Worm (Caenorhabditis elegans) whole organism, young adult: ENCODE data around the gene rps-21.

Source experiments
- B0336.3 ChIP-seq: fragments of 200-800 bp; sonication (Bioruptor generic); IDR thresholded peaks from 2 replicates; pipeline ENCODE4 v1.3.6; 2022; ENCODE audit warnings: missing genetic modification characterization, missing compliant biosample characterization
- D2030.7 ChIP-seq: fragments of 200-800 bp; sonication (Bioruptor generic); IDR thresholded peaks from 2 replicates; pipeline ENCODE4 v1.3.6; 2022; ENCODE audit warnings: missing genetic modification reagents, missing genetic modification characterization, missing compliant biosample characterization
- F22D6.2 ChIP-seq: sonication (generic microtip); optimal IDR thresholded peaks from 2 replicates; lab custom pipeline; 2016; ENCODE audit warnings: mild to moderate bottlenecking, missing genetic modification characterization, missing compliant biosample characterization
- F23B12.7 ChIP-seq: sonication (generic microtip); optimal IDR thresholded peaks from 2 replicates; lab custom pipeline; 2017; ENCODE audit warnings: missing genetic modification characterization, mild to moderate bottlenecking, missing compliant biosample characterization, antibody characterized with exemption, moderate library complexity; ENCODE audit not compliant: insufficient read depth
- F33H1.4 ChIP-seq: fragments of 200-800 bp; sonication (Bioruptor generic); IDR thresholded peaks from 2 replicates; pipeline ENCODE4 v1.3.6; 2022; ENCODE audit warnings: missing genetic modification reagents, missing genetic modification characterization, missing compliant biosample characterization
- F39B2.1 ChIP-seq: fragments of 200-800 bp; sonication (Bioruptor generic); IDR thresholded peaks from 2 replicates; pipeline ENCODE4 v1.3.6; 2022; ENCODE audit warnings: missing genetic modification reagents, missing genetic modification characterization, missing compliant biosample characterization
- F49E8.2 ChIP-seq: sonication (generic microtip); optimal IDR thresholded peaks from 3 replicates; lab custom pipeline; 2017; ENCODE audit warnings: missing genetic modification characterization, mild to moderate bottlenecking, missing compliant biosample characterization, antibody characterized with exemption, moderate library complexity; ENCODE audit not compliant: insufficient read depth
- F52B5.7 ChIP-seq: sonication (generic microtip); optimal IDR thresholded peaks from 2 replicates; lab custom pipeline; 2016; ENCODE audit warnings: mild to moderate bottlenecking, missing genetic modification characterization, missing compliant biosample characterization
- F57C9.4 ChIP-seq: sonication (generic microtip); optimal IDR thresholded peaks from 2 replicates; lab custom pipeline; 2017; ENCODE audit warnings: mild to moderate bottlenecking, missing genetic modification characterization, missing compliant biosample characterization
- Y53F4B.3 ChIP-seq: fragments of 200-800 bp; sonication (Bioruptor generic); IDR thresholded peaks from 2 replicates; pipeline ENCODE4 v1.3.6; 2022; ENCODE audit warnings: missing genetic modification reagents, missing genetic modification characterization, missing compliant biosample characterization
- Y56A3A.18 ChIP-seq: fragments of 200-800 bp; sonication (Bioruptor generic); IDR thresholded peaks from 2 replicates; pipeline ENCODE4 v1.3.6; 2022; ENCODE audit warnings: missing genetic modification reagents, missing genetic modification characterization, missing compliant biosample characterization
- Y67H2A.10 ChIP-seq: fragments of 200-800 bp; sonication (Bioruptor generic); conservative IDR thresholded peaks from 2 replicates; pipeline ENCODE4 v1.3.6; 2022; ENCODE audit warnings: missing genetic modification reagents, missing genetic modification characterization, missing compliant biosample characterization
- Y95B8A.8 ChIP-seq: fragments of 200-800 bp; sonication (Bioruptor generic); IDR thresholded peaks from 2 replicates; pipeline ENCODE4 v1.3.6; 2022; ENCODE audit warnings: missing genetic modification reagents, missing genetic modification characterization, missing compliant biosample characterization
- aptf-3 ChIP-seq: fragments of 200-800 bp; sonication (Bioruptor generic); IDR thresholded peaks from 2 replicates; pipeline ENCODE4 v1.3.6; 2022; ENCODE audit warnings: missing genetic modification characterization, missing compliant biosample characterization
- bed-2 ChIP-seq: fragments of 200-800 bp; sonication (Bioruptor generic); IDR thresholded peaks from 2 replicates; pipeline ENCODE4 v1.3.6; 2022; ENCODE audit warnings: missing genetic modification reagents, missing genetic modification characterization, missing compliant biosample characterization
- cebp-1 ChIP-seq, 2 experiments: fragments of 200-800 bp in 1 of 2; sonication (Bioruptor generic) in 1 of 2; sonication (generic microtip) in 1 of 2; IDR thresholded peaks in 1 of 2; optimal IDR thresholded peaks in 1 of 2; 2 replicates each; pipeline versions ENCODE4 v1.3.6 to Lab custom; 2017 to 2022; ENCODE audit warnings: missing compliant biosample characterization in 2 of 2, missing genetic modification characterization in 2 of 2, mild to moderate bottlenecking in 1 of 2, missing genetic modification reagents in 1 of 2, moderate library complexity in 1 of 2
- ceh-91 ChIP-seq: fragments of 200-800 bp; sonication (Bioruptor generic); IDR thresholded peaks from 2 replicates; pipeline ENCODE4 v1.3.6; 2022; ENCODE audit warnings: missing genetic modification reagents, missing genetic modification characterization, missing compliant biosample characterization
- chd-7 ChIP-seq: sonication (generic microtip); optimal IDR thresholded peaks from 2 replicates; lab custom pipeline; 2016; ENCODE audit warnings: mild to moderate bottlenecking, missing genetic modification characterization, moderate library complexity, missing compliant biosample characterization
- die-1 ChIP-seq: sonication (generic microtip); optimal IDR thresholded peaks from 2 replicates; lab custom pipeline; 2016; ENCODE audit warnings: missing genotype, mild to moderate bottlenecking, missing genetic modification characterization, missing compliant biosample characterization
- egrh-3 ChIP-seq: fragments of 200-800 bp; sonication (Bioruptor generic); IDR thresholded peaks from 2 replicates; pipeline ENCODE4 v1.3.6; 2022; ENCODE audit warnings: missing genetic modification reagents, missing genetic modification characterization, missing compliant biosample characterization
- hmg-1.2 ChIP-seq: fragments of 200-800 bp; sonication (Bioruptor generic); IDR thresholded peaks from 2 replicates; pipeline ENCODE4 v1.3.6; 2022; ENCODE audit warnings: missing genetic modification reagents, missing genetic modification characterization, missing compliant biosample characterization
- hrde-1 ChIP-seq: sonication (generic microtip); optimal IDR thresholded peaks from 2 replicates; lab custom pipeline; 2016; ENCODE audit warnings: missing genetic modification characterization, mild to moderate bottlenecking, missing compliant biosample characterization, moderate library complexity, missing genotype, missing genetic modification reagents, borderline replicate concordance
- hsf-1 ChIP-seq: fragments of 200-800 bp; sonication (Bioruptor generic); IDR thresholded peaks from 2 replicates; pipeline ENCODE4 v1.3.6; 2022; ENCODE audit warnings: missing genetic modification reagents, missing genetic modification characterization, missing compliant biosample characterization
- lin-26 ChIP-seq: fragments of 200-800 bp; sonication (Bioruptor generic); IDR thresholded peaks from 2 replicates; pipeline ENCODE4 v1.3.6; 2022; ENCODE audit warnings: missing genetic modification reagents, missing genetic modification characterization, missing compliant biosample characterization
- lin-54 ChIP-seq: fragments of 200-800 bp; sonication (Bioruptor generic); optimal IDR thresholded peaks from 2 replicates; lab custom pipeline; 2018; ENCODE audit warnings: mild to moderate bottlenecking, missing genetic modification characterization, missing compliant biosample characterization
- lir-1 ChIP-seq: fragments of 200-800 bp; sonication (Bioruptor generic); conservative IDR thresholded peaks from 2 replicates; pipeline ENCODE4 v1.3.6; 2022; ENCODE audit warnings: missing genetic modification reagents, missing genetic modification characterization, missing compliant biosample characterization
- lsy-27 ChIP-seq: sonication (generic microtip); optimal IDR thresholded peaks from 2 replicates; lab custom pipeline; 2017; ENCODE audit warnings: missing genetic modification characterization, mild to moderate bottlenecking, missing compliant biosample characterization, antibody characterized with exemption, missing genotype, borderline replicate concordance; ENCODE audit not compliant: insufficient read depth
- madf-3 ChIP-seq: fragments of 200-800 bp; sonication (Bioruptor generic); IDR thresholded peaks from 2 replicates; pipeline ENCODE4 v1.3.6; 2022; ENCODE audit warnings: missing genetic modification reagents, missing genetic modification characterization, missing compliant biosample characterization
- madf-6 ChIP-seq: fragments of 200-800 bp; sonication (Bioruptor generic); IDR thresholded peaks from 2 replicates; pipeline ENCODE4 v1.3.6; 2022; ENCODE audit warnings: missing genetic modification reagents, missing genetic modification characterization, missing compliant biosample characterization
- madf-8 ChIP-seq: fragments of 200-800 bp; sonication (Bioruptor generic); conservative IDR thresholded peaks from 2 replicates; pipeline ENCODE4 v1.3.6; 2022; ENCODE audit warnings: missing genetic modification reagents, missing genetic modification characterization, missing compliant biosample characterization
- mcd-1 ChIP-seq: fragments of 200-800 bp; sonication (Bioruptor generic); IDR thresholded peaks from 2 replicates; pipeline ENCODE4 v1.3.6; 2022; ENCODE audit warnings: missing genetic modification reagents, missing genetic modification characterization, missing compliant biosample characterization
- mxl-1 ChIP-seq: sonication (generic microtip); optimal IDR thresholded peaks from 2 replicates; lab custom pipeline; 2016; ENCODE audit warnings: missing genetic modification characterization, missing compliant biosample characterization
- nfya-2 ChIP-seq: fragments of 200-800 bp; sonication (Bioruptor generic); IDR thresholded peaks from 2 replicates; pipeline ENCODE4 v1.3.6; 2022; ENCODE audit warnings: missing genetic modification reagents, missing genetic modification characterization, missing compliant biosample characterization
- nfyb-1 ChIP-seq: fragments of 200-800 bp; sonication (Bioruptor generic); IDR thresholded peaks from 2 replicates; pipeline ENCODE4 v1.3.6; 2022; ENCODE audit warnings: missing genetic modification reagents, missing genetic modification characterization, missing compliant biosample characterization
- nhr-179 ChIP-seq: sonication (generic microtip); optimal IDR thresholded peaks from 2 replicates; lab custom pipeline; 2016; ENCODE audit warnings: mild to moderate bottlenecking, missing genetic modification characterization, missing compliant biosample characterization
- snpc-1.3 ChIP-seq: sonication (generic microtip); optimal IDR thresholded peaks from 2 replicates; lab custom pipeline; 2017; ENCODE audit warnings: missing genetic modification characterization, mild to moderate bottlenecking, missing compliant biosample characterization, antibody characterized with exemption, moderate library complexity, missing genotype, missing genetic modification reagents; ENCODE audit not compliant: insufficient read depth
- snpc-3.4 ChIP-seq: sonication (generic microtip); optimal IDR thresholded peaks from 2 replicates; lab custom pipeline; 2017; ENCODE audit warnings: missing genetic modification characterization, mild to moderate bottlenecking, missing compliant biosample characterization, antibody characterized with exemption, moderate library complexity, missing genotype, missing genetic modification reagents
- snpc-4 ChIP-seq, 5 experiments: fragments of 150-350 bp in 1 of 5; sonication (generic microtip) in 4 of 5; optimal IDR thresholded peaks; 2 replicates each; lab custom pipeline; 2014 to 2018; ENCODE audit warnings: missing genetic modification characterization in 5 of 5, missing biosample characterization in 3 of 5, antibody characterized with exemption in 2 of 5, mild to moderate bottlenecking in 2 of 5, missing compliant biosample characterization in 2 of 5, missing genotype in 2 of 5, moderate library complexity in 2 of 5, missing genetic modification reagents in 1 of 5
- unc-130 ChIP-seq: sonication (generic microtip); optimal IDR thresholded peaks from 2 replicates; lab custom pipeline; 2016; ENCODE audit warnings: missing genetic modification reagents, missing genetic modification characterization, missing compliant biosample characterization
- unc-62 ChIP-seq: fragments of 150-350 bp; optimal IDR thresholded peaks from 2 replicates; lab custom pipeline; 2014; ENCODE audit warnings: missing biosample characterization, missing genetic modification reagents, missing genetic modification characterization
- ztf-18 ChIP-seq: sonication (generic microtip); optimal IDR thresholded peaks from 2 replicates; lab custom pipeline; 2016; ENCODE audit warnings: missing genotype, mild to moderate bottlenecking, missing genetic modification characterization, missing compliant biosample characterization
- ztf-26 ChIP-seq: sonication (generic microtip); optimal IDR thresholded peaks from 2 replicates; lab custom pipeline; 2017; ENCODE audit warnings: missing genetic modification characterization, missing compliant biosample characterization
- ztf-28 ChIP-seq: fragments of 200-800 bp; sonication (Bioruptor generic); IDR thresholded peaks from 2 replicates; pipeline ENCODE4 v1.3.6; 2022; ENCODE audit warnings: missing genetic modification reagents, missing genetic modification characterization, missing compliant biosample characterization

The rps-21 gene

DNA sequence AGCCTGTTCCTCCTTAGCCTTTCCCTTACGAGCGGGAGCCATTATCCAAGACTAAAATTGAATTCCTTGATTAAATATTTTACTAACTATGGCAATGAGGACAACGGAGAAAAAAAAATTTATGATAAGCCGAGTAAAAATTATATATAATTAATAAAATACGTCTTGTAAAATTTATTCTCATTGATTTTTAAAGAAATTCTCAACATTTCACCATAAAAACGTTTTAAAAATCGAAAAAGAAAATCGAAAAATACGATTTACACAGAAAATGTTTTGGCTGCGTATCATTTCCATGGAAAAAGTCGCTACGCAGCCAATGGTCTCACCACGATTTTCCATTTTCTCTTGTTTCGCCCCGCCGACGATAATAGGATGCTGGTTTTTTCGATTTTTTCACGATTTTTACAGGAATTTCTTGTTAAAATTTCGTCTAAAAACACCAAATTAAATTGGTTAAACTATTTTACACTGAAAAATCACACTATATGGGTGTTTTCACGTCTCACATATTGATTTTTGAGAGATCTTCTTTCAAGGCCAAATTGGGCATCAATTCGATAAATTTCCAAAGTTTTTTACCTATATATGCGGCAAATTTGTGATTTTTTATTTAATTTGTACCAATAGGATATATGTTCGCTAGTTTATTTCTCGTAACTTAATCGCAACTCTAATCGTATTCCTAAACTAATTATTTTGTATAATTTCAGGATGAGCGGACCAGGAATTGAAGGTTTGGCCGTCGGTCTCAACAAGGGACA is 9.7 kb downstream of the rps-21 start, which contains the start of the genes rps-14 and rpl-36 (continued):
- TF ChIP-seq mxl-1 (tag; lab: Kevin White, UChicago), result no peak
- peak; percentile 88 for TF ChIP-seq madf-3 (GFP tag; lab: Robert Waterston, UW)
- TF ChIP-seq F57C9.4 (tag; lab: Kevin White, UChicago), result no peak
- TF ChIP-seq ztf-26, result peak; percentile 32
- peak; percentile 62; the same call in 1 of the 2 replicates for TF ChIP-seq ceh-91

ce11 chrIII:7178497-7178896 is 10.9 kb downstream of the rps-21 start:
- TF ChIP-seq F52B5.7 (tag; lab: Kevin White, UChicago) (peak; percentile 8), madf-8 (GFP tag; lab: Robert Waterston, UW) (no peak), ztf-18 (tag; lab: Kevin White, UChicago) (peak; percentile 32), egrh-3 (GFP tag; lab: Robert Waterston, UW) (no peak), ztf-28 (GFP tag; lab: Robert Waterston, UW) (no peak), F22D6.2 (no peak), lir-1 (GFP tag; lab: Robert Waterston, UW) (no peak), unc-130 (GFP tag; lab: Kevin White, UChicago) (no peak), nhr-179 (no peak), hmg-1.2 (peak; percentile 11; the same call in 1 of the 2 replicates), unc-62 (no peak), lin-54 (GFP tag; lab: Kevin White, UChicago) (peak; percentile 57), nfya-2 (GFP tag; lab: Robert Waterston, UW) (0 out of 2 replicates have a peak, but pooled peaks have one; percentile 54), lin-26 (GFP tag; lab: Robert Waterston, UW) (peak; percentile 78), chd-7 (tag; lab: Kevin White, UChicago) (no peak), B0336.3 (GFP tag; lab: Robert Waterston, UW) (peak; percentile 82), Y95B8A.8 (GFP tag; lab: Robert Waterston, UW) (peak; percentile 54; the same call in 1 of the 2 replicates), Y67H2A.10 (GFP tag; lab: Robert Waterston, UW) (no peak), snpc-1.3 (tag; lab: Kevin White, UChicago) (peak; percentile 11), lsy-27 (no peak), cebp-1 (GFP tag; IDR thresholded peaks at IDR 0.05; lab: Robert Waterston, UW) (no peak), cebp-1 (tag; optimal IDR thresholded peaks at IDR 0.05; lab: Kevin White, UChicago) (peak; percentile 54), D2030.7 (0 out of 2 replicates have a peak, but pooled peaks have one; percentile 36), snpc-4 (GFP tag; optimal IDR thresholded peaks at IDR 0.05; lab: Kevin White, UChicago) (no peak), snpc-4 (tag; optimal IDR thresholded peaks at IDR 0.05; lab: Kevin White, UChicago) (peak in 1 of 4 experiments; percentile 26), F23B12.7 (tag; lab: Kevin White, UChicago) (no peak), mcd-1 (GFP tag; lab: Robert Waterston, UW) (peak; percentile 41; the same call in 1 of the 2 replicates), aptf-3 (GFP tag; lab: Robert Waterston, UW) (0 out of 2 replicates have a peak, but pooled peaks have one; percentile 10), F33H1.4 (GFP tag; lab: Robert Waterston, UW) (peak; percentile 49), F39B2.1 (GFP tag; lab: Robert Waterston, UW) (peak; percentile 59; the same call in 1 of the 2 replicates), die-1 (tag; lab: Kevin White, UChicago) (peak; percentile 3), Y56A3A.18 (peak; percentile 45; the same call in 1 of the 2 replicates), snpc-3.4 (peak; percentile 3), hsf-1 (peak; percentile 65; the same call in 1 of the 2 replicates), hrde-1 (tag; lab: Kevin White, UChicago) (no peak), bed-2 (no peak), F49E8.2 (tag; lab: Kevin White, UChicago) (peak; percentile 51), nfyb-1 (peak; percentile 50; the same call in 1 of the 2 replicates), madf-6 (GFP tag; lab: Robert Waterston, UW) (peak; percentile 72), Y53F4B.3 (GFP tag; lab: Robert Waterston, UW) (no peak)
